Worm (Caenorhabditis elegans) whole organism, young adult: Measurements from ENCODE around the gene toh-1.

ENCODE experiments used
- D2030.7 ChIP-seq: fragments of 200-800 bp; sonication (Bioruptor generic); IDR thresholded peaks from 2 replicates; pipeline ENCODE4 v1.3.6; 2022; ENCODE audit warnings: missing genetic modification reagents, missing genetic modification characterization, missing compliant biosample characterization
- F10E7.11 ChIP-seq: sonication (generic microtip); optimal IDR thresholded peaks from 2 replicates; lab custom pipeline; 2017; ENCODE audit warnings: mild to moderate bottlenecking, missing genetic modification characterization, moderate library complexity, missing compliant biosample characterization
- F52B5.7 ChIP-seq: sonication (generic microtip); optimal IDR thresholded peaks from 2 replicates; lab custom pipeline; 2016; ENCODE audit warnings: mild to moderate bottlenecking, missing genetic modification characterization, missing compliant biosample characterization
- K11D2.4 ChIP-seq: fragments of 200-800 bp; sonication (Bioruptor generic); IDR thresholded peaks from 2 replicates; pipeline ENCODE4 v1.3.6; 2022; ENCODE audit warnings: missing genetic modification reagents, missing genetic modification characterization, missing compliant biosample characterization
- T07F8.4 ChIP-seq: sonication (generic microtip); optimal IDR thresholded peaks from 2 replicates; lab custom pipeline; 2016; ENCODE audit warnings: mild to moderate bottlenecking, missing genetic modification characterization, moderate library complexity, missing compliant biosample characterization
- Y53G8AR.9 ChIP-seq: fragments of 200-800 bp; sonication (Bioruptor generic); conservative IDR thresholded peaks from 2 replicates; pipeline ENCODE4 v1.3.6; 2022; ENCODE audit warnings: missing genetic modification reagents, missing genetic modification characterization, missing compliant biosample characterization
- Y95B8A.8 ChIP-seq: fragments of 200-800 bp; sonication (Bioruptor generic); IDR thresholded peaks from 2 replicates; pipeline ENCODE4 v1.3.6; 2022; ENCODE audit warnings: missing genetic modification reagents, missing genetic modification characterization, missing compliant biosample characterization
- atf-7 ChIP-seq: sonication (generic microtip); optimal IDR thresholded peaks from 2 replicates; lab custom pipeline; 2017; ENCODE audit warnings: mild to moderate bottlenecking, missing genetic modification characterization, missing compliant biosample characterization
- athp-1 ChIP-seq: sonication (generic microtip); optimal IDR thresholded peaks from 2 replicates; lab custom pipeline; 2017; ENCODE audit warnings: mild to moderate bottlenecking, missing genetic modification characterization, missing compliant biosample characterization
- attf-3 ChIP-seq: fragments of 200-800 bp; sonication (Bioruptor generic); conservative IDR thresholded peaks from 2 replicates; pipeline ENCODE4 v1.3.6; 2022; ENCODE audit warnings: missing genetic modification reagents, missing genetic modification characterization, missing compliant biosample characterization
- ccch-3 ChIP-seq: fragments of 200-800 bp; sonication (Bioruptor generic); optimal IDR thresholded peaks from 2 replicates; lab custom pipeline; 2018; ENCODE audit warnings: mild to moderate bottlenecking, missing genetic modification characterization, missing compliant biosample characterization
- cebp-1 ChIP-seq, 2 experiments: fragments of 200-800 bp in 1 of 2; sonication (Bioruptor generic) in 1 of 2; sonication (generic microtip) in 1 of 2; IDR thresholded peaks in 1 of 2; optimal IDR thresholded peaks in 1 of 2; 2 replicates each; pipeline versions ENCODE4 v1.3.6 to Lab custom; 2017 to 2022; ENCODE audit warnings: missing compliant biosample characterization in 2 of 2, missing genetic modification characterization in 2 of 2, mild to moderate bottlenecking in 1 of 2, missing genetic modification reagents in 1 of 2, moderate library complexity in 1 of 2
- ceh-100 ChIP-seq: fragments of 200-800 bp; sonication (Bioruptor generic); IDR thresholded peaks from 2 replicates; pipeline ENCODE4 v1.3.6; 2022; ENCODE audit warnings: missing genetic modification reagents, missing genetic modification characterization, missing compliant biosample characterization
- dox-1 ChIP-seq: fragments of 200-800 bp; sonication (Bioruptor generic); IDR thresholded peaks from 2 replicates; pipeline ENCODE4 v1.3.6; 2022; ENCODE audit warnings: missing genetic modification reagents, missing genetic modification characterization, missing compliant biosample characterization
- efl-1 ChIP-seq: fragments of 150-350 bp; optimal IDR thresholded peaks from 2 replicates; lab custom pipeline; 2014; ENCODE audit warnings: missing biosample characterization, missing genetic modification reagents, missing genetic modification characterization
- egl-44 ChIP-seq: fragments of 200-800 bp; sonication (Bioruptor generic); IDR thresholded peaks from 2 replicates; pipeline ENCODE4 v1.3.6; 2022; ENCODE audit warnings: missing genetic modification reagents, missing genetic modification characterization, missing compliant biosample characterization
- fkh-3 ChIP-seq: sonication (generic microtip); optimal IDR thresholded peaks from 2 replicates; lab custom pipeline; 2016; ENCODE audit warnings: mild to moderate bottlenecking, missing genetic modification characterization, missing compliant biosample characterization
- gei-17 ChIP-seq: fragments of 200-800 bp; sonication (Bioruptor generic); optimal IDR thresholded peaks from 2 replicates; lab custom pipeline; 2018; ENCODE audit warnings: mild to moderate bottlenecking, missing genetic modification characterization, missing compliant biosample characterization
- hmg-1.2 ChIP-seq: fragments of 200-800 bp; sonication (Bioruptor generic); IDR thresholded peaks from 2 replicates; pipeline ENCODE4 v1.3.6; 2022; ENCODE audit warnings: missing genetic modification reagents, missing genetic modification characterization, missing compliant biosample characterization
- hrde-1 ChIP-seq: sonication (generic microtip); optimal IDR thresholded peaks from 2 replicates; lab custom pipeline; 2016; ENCODE audit warnings: missing genetic modification characterization, mild to moderate bottlenecking, missing compliant biosample characterization, moderate library complexity, missing genotype, missing genetic modification reagents, borderline replicate concordance
- hsf-1 ChIP-seq: fragments of 200-800 bp; sonication (Bioruptor generic); IDR thresholded peaks from 2 replicates; pipeline ENCODE4 v1.3.6; 2022; ENCODE audit warnings: missing genetic modification reagents, missing genetic modification characterization, missing compliant biosample characterization
- let-607 ChIP-seq, 2 experiments: fragments of 200-800 bp in 1 of 2; sonication (Bioruptor generic) in 1 of 2; sonication (generic microtip) in 1 of 2; optimal IDR thresholded peaks; 2 replicates each; lab custom pipeline; 2016 to 2018; ENCODE audit warnings: mild to moderate bottlenecking in 2 of 2, missing compliant biosample characterization in 2 of 2, missing genetic modification characterization in 2 of 2, moderate library complexity in 2 of 2, missing genotype in 1 of 2
- madf-8 ChIP-seq: fragments of 200-800 bp; sonication (Bioruptor generic); conservative IDR thresholded peaks from 2 replicates; pipeline ENCODE4 v1.3.6; 2022; ENCODE audit warnings: missing genetic modification reagents, missing genetic modification characterization, missing compliant biosample characterization
- mcd-1 ChIP-seq: fragments of 200-800 bp; sonication (Bioruptor generic); IDR thresholded peaks from 2 replicates; pipeline ENCODE4 v1.3.6; 2022; ENCODE audit warnings: missing genetic modification reagents, missing genetic modification characterization, missing compliant biosample characterization
- mes-4 ChIP-seq: sonication (generic microtip); optimal IDR thresholded peaks from 2 replicates; lab custom pipeline; 2016; ENCODE audit warnings: missing genotype, missing genetic modification characterization, missing compliant biosample characterization
- nhr-120 ChIP-seq: fragments of 200-800 bp; sonication (Bioruptor generic); IDR thresholded peaks from 2 replicates; pipeline ENCODE4 v1.3.6; 2022; ENCODE audit warnings: missing genetic modification characterization, missing compliant biosample characterization
- nhr-80 ChIP-seq: sonication (generic microtip); optimal IDR thresholded peaks from 2 replicates; lab custom pipeline; 2016; ENCODE audit warnings: missing genetic modification characterization, missing compliant biosample characterization
- nhr-90 ChIP-seq: sonication (generic microtip); optimal IDR thresholded peaks from 2 replicates; lab custom pipeline; 2016; ENCODE audit warnings: missing genotype, mild to moderate bottlenecking, missing genetic modification characterization, missing compliant biosample characterization
- rcor-1 ChIP-seq: fragments of 200-800 bp; sonication (Bioruptor generic); IDR thresholded peaks from 2 replicates; pipeline ENCODE4 v1.3.6; 2022; ENCODE audit warnings: missing genetic modification reagents, missing genetic modification characterization, missing compliant biosample characterization
- snpc-4 ChIP-seq, 5 experiments: fragments of 150-350 bp in 1 of 5; sonication (generic microtip) in 4 of 5; optimal IDR thresholded peaks; 2 replicates each; lab custom pipeline; 2014 to 2018; ENCODE audit warnings: missing genetic modification characterization in 5 of 5, missing biosample characterization in 3 of 5, antibody characterized with exemption in 2 of 5, mild to moderate bottlenecking in 2 of 5, missing compliant biosample characterization in 2 of 5, missing genotype in 2 of 5, moderate library complexity in 2 of 5, missing genetic modification reagents in 1 of 5
- sptf-2 ChIP-seq: fragments of 200-800 bp; sonication (Bioruptor generic); optimal IDR thresholded peaks from 2 replicates; lab custom pipeline; 2018; ENCODE audit warnings: mild to moderate bottlenecking, missing genetic modification characterization, missing compliant biosample characterization
- xnd-1 ChIP-seq: sonication (generic microtip); optimal IDR thresholded peaks from 2 replicates; lab custom pipeline; 2016; ENCODE audit warnings: missing genotype, missing genetic modification reagents, missing genetic modification characterization, missing compliant biosample characterization
- ztf-22 ChIP-seq: fragments of 200-800 bp; sonication (Bioruptor generic); optimal IDR thresholded peaks from 2 replicates; lab custom pipeline; 2018; ENCODE audit warnings: mild to moderate bottlenecking, missing genetic modification characterization, moderate library complexity, missing compliant biosample characterization

toh-1 gene

DNA sequence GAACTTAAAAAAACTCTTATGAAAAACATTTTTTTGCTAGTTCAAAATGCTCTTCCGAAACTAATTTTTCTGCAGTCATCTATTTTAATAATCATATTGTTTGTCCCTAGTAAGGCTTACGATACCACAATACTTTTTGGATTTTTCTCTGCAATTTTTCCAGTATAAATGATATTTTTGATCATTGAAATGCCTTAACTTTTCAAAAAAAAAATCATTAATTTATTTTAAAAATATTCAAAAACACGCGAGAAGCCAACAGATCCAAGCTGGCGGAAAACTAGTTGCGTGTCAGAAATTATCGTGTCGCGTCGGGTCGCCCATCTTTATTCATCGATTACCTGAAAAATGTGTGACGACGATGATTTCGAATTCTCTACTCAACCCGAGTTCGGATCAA is 40.6 kb downstream of the toh-1 start, which contains the start of gene gmeb-3:
gmeb-3 (plus strand) TSS at position 301 of the 400 bp plus-strand sequence.
- TF ChIP-seq Y53G8AR.9 (GFP tag; lab: Robert Waterston, UW) (no peak), attf-3 (no peak), D2030.7 (GFP tag; lab: Robert Waterston, UW) (no peak), egl-44 (GFP tag; lab: Robert Waterston, UW) (no peak), gei-17 (GFP tag; lab: Kevin White, UChicago) (no peak), athp-1 (tag; lab: Kevin White, UChicago) (no peak), T07F8.4 (no peak)

- TF ChIP-seq nhr-120 (GFP tag; lab: Robert Waterston, UW), result no peak
- TF ChIP-seq rcor-1, result no peak
- TF ChIP-seq K11D2.4 (GFP tag; lab: Robert Waterston, UW), result no peak
- no peak for TF ChIP-seq attf-3
- no peak for TF ChIP-seq ccch-3 (GFP tag; lab: Kevin White, UChicago)
- TF ChIP-seq ceh-100 (GFP tag; lab: Robert Waterston, UW), result no peak
- TF ChIP-seq efl-1 (GFP tag; lab: Kevin White, UChicago), result no peak
- no peak for TF ChIP-seq gei-17 (GFP tag; lab: Kevin White, UChicago)
- no peak for TF ChIP-seq hsf-1 (GFP tag; lab: Robert Waterston, UW)
- TF ChIP-seq let-607 (tag; optimal IDR thresholded peaks at IDR 0.05; lab: Kevin White, UChicago), result no peak
- TF ChIP-seq Y95B8A.8 (GFP tag; lab: Robert Waterston, UW), result no peak
- no peak for TF ChIP-seq hrde-1 (tag; lab: Kevin White, UChicago)
- no peak for TF ChIP-seq ztf-22 (GFP tag; lab: Kevin White, UChicago)
- no peak for TF ChIP-seq cebp-1 (GFP tag; IDR thresholded peaks at IDR 0.05; lab: Robert Waterston, UW)
- no peak for TF ChIP-seq cebp-1 (tag; optimal IDR thresholded peaks at IDR 0.05; lab: Kevin White, UChicago)
Measured at ce11 chrIII:3765460-3765859, 43.4 kb downstream of the toh-1 start, which contains the start of gene C44F1.1. Gene C44F1.1 (minus strand): TSS chrIII:3765560.

DNA sequence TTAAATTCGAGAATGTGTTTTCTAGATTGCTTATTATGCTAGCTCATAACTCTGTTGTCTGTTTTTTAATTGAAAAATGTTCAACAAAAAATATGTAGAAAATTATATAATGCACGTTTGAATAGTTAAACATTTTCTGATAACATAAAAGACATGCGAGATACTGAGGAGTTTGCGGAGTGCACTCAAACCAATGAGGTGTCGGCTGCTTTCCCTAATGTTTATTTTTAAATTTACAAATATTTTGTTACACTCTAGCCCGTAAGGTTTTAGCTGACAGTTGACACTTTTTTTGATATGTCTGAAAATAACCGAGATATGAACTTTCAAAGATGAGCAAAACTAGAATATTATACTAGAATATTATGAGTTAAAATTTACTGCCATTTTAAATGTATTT is 44.2 kb downstream of the toh-1 start:
- TF ChIP-seq snpc-4 (GFP tag; optimal IDR thresholded peaks at IDR 0.05; lab: Kevin White, UChicago) (no peak), snpc-4 (tag; optimal IDR thresholded peaks at IDR 0.05; lab: Kevin White, UChicago) (peak in 3 of 4 experiments; percentile 46 to 81 (median 59)), F52B5.7 (tag; lab: Kevin White, UChicago) (no peak)

ce11 chrIII:3764043-3764442 is 44.8 kb downstream of the toh-1 start:
- TF ChIP-seq ceh-100 (GFP tag; lab: Robert Waterston, UW), result no peak
- no peak for TF ChIP-seq madf-8 (GFP tag; lab: Robert Waterston, UW)
- no peak for TF ChIP-seq mcd-1 (GFP tag; lab: Robert Waterston, UW)
- no peak for TF ChIP-seq sptf-2
- TF ChIP-seq nhr-90 (tag; lab: Kevin White, UChicago), result no peak
- TF ChIP-seq nhr-80 (tag; lab: Kevin White, UChicago), result peak; percentile 91
- peak; percentile 2 for TF ChIP-seq atf-7 (tag; lab: Kevin White, UChicago)
- no peak for TF ChIP-seq xnd-1
- TF ChIP-seq dox-1 (GFP tag; lab: Robert Waterston, UW), result peak; percentile 27; the same call in 1 of the 2 replicates

DNA sequence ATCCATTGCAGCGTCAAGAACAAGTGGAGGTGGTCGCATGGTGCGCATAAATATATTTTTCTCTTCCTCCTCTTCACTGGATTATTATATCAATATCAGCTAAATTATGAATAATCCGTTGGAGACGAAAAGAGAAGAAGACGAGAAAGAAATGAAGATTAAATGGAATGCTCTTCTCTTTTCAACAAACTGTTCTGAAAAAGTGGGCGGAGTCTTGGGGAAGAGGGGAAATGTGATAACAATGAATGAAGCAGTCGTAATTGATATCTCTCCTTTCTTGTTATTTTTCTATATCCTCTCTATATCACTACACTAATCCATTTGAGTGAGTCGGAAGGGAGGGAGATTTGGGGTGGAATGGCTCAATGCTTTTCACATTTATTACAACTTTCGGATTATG is 49.5 kb downstream of the toh-1 start, which contains the start of gene arcp-1:
arcp-1 (minus strand) TSS at position 101 of the 400 bp plus-strand sequence.
- TF ChIP-seq mes-4 (tag; lab: Kevin White, UChicago) (no peak), hmg-1.2 (GFP tag; lab: Robert Waterston, UW) (no peak), fkh-3 (tag; lab: Kevin White, UChicago) (no peak), F10E7.11 (tag; lab: Kevin White, UChicago) (no peak)
